Fruit fly (Drosophila melanogaster) whole organism, larva: ENCODE measurements around the gene Mettl3.

Experiments used
- noc ChIP-seq: fragments of 200-800 bp; sonication (Bioruptor generic); optimal IDR thresholded peaks from 3 replicates; lab custom pipeline; 2019; ENCODE audit warnings: missing biosample characterization, mild to moderate bottlenecking, missing genetic modification characterization, moderate library complexity

Mettl3 gene

dm6 chr3R:24012038-24012693 lies 19.8 kb upstream of the Mettl3 start:
- TF ChIP-seq noc (tag; lab: Kevin White, UChicago): no peak

dm6 chr3R:24014600-24014999 lies 17.4 kb upstream of the Mettl3 start:
- TF ChIP-seq noc (tag; lab: Kevin White, UChicago): no peak

- no peak for TF ChIP-seq noc (tag; lab: Kevin White, UChicago)
Observed at dm6 chr3R:24015449-24015848, 16.5 kb upstream of the Mettl3 start.

DNA sequence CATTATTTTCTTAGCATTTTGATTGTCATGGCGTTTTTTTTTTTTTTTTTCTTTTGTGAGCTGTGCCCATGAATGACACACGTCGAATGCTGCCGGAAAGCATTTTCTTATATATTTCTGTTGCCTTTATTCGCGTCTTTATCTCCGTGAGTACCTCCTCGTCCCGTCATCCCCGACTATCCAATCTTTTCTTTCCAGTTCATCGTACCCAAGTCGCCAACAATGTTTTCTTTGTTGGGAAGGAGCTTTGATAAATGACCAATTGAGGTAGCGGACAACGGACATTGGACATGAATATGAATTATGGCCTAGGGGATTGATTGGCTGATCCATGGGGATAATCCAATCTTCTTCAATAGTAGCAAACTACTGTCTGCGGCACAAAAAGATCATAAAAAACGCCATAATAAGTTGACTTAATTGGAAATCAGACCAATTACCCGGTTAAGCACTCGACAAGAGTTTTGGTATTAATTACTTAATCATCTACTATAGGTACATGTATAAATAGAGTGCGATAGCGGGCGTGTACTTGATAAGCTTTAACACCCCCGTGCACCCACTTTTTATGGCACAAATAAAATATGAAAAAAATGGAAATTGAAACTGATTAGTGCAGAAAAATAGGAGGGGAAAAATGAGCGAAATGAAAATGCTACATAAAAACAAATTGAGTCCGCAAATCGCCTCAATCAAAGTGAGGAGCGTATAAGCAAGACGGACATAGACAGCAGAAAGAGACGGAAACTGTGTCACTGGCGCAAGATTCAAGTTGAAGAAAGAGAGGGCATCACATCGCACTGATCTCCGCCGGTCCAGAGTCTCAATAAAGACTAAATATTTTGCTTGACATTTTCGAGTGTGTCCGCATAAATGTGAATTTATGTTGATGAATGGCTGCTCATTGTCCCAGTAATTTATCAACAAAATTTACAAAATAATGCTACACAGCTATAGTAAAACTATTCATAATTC lies 15.7 kb upstream of the Mettl3 start:
- TF ChIP-seq noc (tag; lab: Kevin White, UChicago): peak; percentile 33

dm6 chr3R:24017648-24018047 lies 14.3 kb upstream of the Mettl3 start:
- TF ChIP-seq noc (tag; lab: Kevin White, UChicago): no peak

- TF ChIP-seq noc (tag; lab: Kevin White, UChicago): no peak
Observed at dm6 chr3R:24021895-24022294, 10.1 kb upstream of the Mettl3 start.

dm6 chr3R:24024123-24024522 lies 7.8 kb upstream of the Mettl3 start:
- no peak for TF ChIP-seq noc (tag; lab: Kevin White, UChicago)

dm6 chr3R:24024688-24025087 lies 7.3 kb upstream of the Mettl3 start:
- no peak for TF ChIP-seq noc (tag; lab: Kevin White, UChicago)

DNA sequence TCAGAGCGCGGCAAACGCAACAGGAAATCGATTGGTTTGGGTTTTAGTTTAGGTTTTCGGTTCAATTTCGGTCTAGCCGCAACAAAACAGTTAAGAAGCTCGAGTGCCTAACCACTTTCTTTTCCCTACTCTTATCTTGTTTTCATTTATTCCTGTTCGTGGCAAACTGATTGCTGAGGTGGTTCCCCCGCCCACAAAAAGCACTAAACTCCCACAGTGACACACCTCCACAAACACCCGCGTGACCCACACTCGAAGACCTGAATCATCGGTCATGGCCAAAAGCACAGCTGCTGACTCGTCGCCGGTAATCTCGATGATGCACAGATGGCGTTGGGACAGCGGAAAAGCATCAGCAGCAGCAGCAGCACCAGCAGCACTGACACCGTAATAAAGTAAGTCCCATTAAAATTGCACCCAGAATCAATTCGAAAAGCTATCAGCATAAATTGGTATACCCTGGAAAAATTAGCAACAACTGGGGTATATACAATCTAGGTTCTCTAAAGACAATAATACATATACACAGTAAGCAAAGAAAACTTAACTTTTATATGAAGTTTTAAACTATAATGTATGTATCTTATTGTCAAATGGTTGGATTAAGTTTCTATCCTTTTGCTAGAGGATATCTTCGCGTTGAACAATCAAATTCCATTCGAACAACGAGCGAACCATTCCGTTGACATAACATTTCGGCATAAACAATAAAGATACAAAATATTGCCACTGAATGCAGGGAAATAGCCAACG lies 6.1 kb upstream of the Mettl3 start:
- TF ChIP-seq noc (tag; lab: Kevin White, UChicago): no peak

DNA sequence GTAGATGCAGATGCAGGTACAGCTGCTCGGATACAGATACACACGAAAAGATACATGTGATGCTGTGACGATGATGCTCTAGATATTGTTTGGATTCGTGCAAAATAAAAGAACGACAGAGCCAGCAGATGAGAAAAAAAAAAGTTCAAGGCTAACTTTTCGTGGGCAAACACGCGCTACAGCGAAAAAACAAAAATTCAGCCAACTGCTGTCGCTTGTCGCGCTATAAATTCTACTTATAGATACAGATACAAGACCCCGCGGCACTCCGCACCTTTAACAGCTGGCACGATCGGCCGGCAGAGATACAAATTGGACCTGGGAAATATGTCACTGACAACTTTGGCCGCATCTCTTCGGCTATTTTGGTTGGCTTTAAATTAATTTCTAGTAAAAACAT lies 5.5 kb upstream of the Mettl3 start:
- TF ChIP-seq noc (tag; lab: Kevin White, UChicago): no peak

- TF ChIP-seq noc (tag; lab: Kevin White, UChicago): no peak
Observed at dm6 chr3R:24027222-24027621, 4.7 kb upstream of the Mettl3 start.

dm6 chr3R:24031019-24031824 lies 735 bp upstream of the Mettl3 start:
- peak; percentile 14 for TF ChIP-seq noc (tag; lab: Kevin White, UChicago)

- peak; percentile 10 for TF ChIP-seq noc (tag; lab: Kevin White, UChicago)
Observed at dm6 chr3R:24037538-24038265, 5.7 kb downstream of the Mettl3 start, which contains the start of gene spas. TSS of gene spas (plus strand) at chr3R:24038215.
